Fruit fly (Drosophila melanogaster): ENCODE measurements around the gene fkh.

DNA sequence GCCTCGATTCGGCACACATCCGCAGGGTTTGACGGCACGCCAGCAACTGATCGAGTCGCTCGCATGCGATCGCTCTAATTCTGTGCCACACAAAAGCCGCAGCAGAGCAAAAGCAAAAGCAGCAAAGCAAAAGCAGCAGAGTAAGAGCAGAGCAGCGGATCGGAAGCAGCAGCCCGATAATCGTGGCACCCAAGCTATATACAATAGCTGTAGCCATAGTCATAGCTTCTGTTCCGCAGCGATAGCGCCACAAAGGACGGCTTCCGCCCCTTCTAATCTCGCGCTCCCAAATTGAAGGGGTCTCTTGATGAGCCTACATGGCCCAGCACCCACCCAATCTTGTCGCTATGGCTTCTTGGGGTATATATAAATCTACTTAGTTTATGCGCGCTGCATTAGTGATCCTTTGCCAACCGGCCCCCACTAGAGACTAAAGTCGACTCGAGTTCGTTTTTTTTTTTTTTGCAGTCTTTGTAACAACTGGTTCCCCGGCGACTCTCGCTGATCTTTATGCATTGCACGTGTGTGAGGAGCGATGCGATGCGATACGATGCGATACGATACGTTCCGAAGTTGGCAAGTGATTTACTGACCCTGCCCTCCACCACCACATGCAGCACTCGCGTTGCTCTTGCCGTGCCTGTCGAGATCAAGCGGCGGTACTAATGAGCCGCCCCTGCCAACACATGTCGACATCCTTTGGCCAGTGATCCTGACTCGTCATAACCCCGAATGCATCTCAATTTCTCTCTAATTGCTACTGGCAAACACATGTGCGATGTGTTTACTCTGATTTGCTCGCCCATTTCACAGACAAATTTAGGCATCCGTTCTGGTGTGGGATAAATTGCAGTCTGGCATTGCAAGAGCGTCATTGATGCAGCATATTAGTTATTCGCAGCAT lies 44.5 kb downstream of the fkh start, which contains the start of gene Ppn:
- TF ChIP-seq CG11617 (GFP tag; optimal IDR thresholded peaks at IDR 0.05) (no peak), kay (GFP tag; ENCODE audit: borderline replicate concordance) (no peak), Clk (GFP tag; optimal IDR thresholded peaks at IDR 0.05) (no peak), CG7101 (tag; optimal IDR thresholded peaks at IDR 0.05) (no peak), cnc (optimal IDR thresholded peaks at IDR 0.05) (no peak), cic (GFP tag; optimal IDR thresholded peaks at IDR 0.05) (no peak), tj (GFP tag; optimal IDR thresholded peaks at IDR 0.05) (no peak), CG14711 (tag; optimal IDR thresholded peaks at IDR 0.05) (no peak), CG1620 (GFP tag; optimal IDR thresholded peaks at IDR 0.05) (no peak), toe (GFP tag; optimal IDR thresholded peaks at IDR 0.05) (no peak), CG5204 (GFP tag; optimal IDR thresholded peaks at IDR 0.05) (no peak)
